Worm (Caenorhabditis elegans): ENCODE data around the gene srt-50.
A peak's percentile ranks its signal among the peaks of the same experiment; 100 is the strongest.

Gene srt-50

ce11 chrIV:15049288-15050094 is 25.0 kb upstream of the srt-50 start:
- no peak for TF ChIP-seq hlh-30 (tag; optimal IDR thresholded peaks at IDR 0.05; ENCODE audit: insufficient read depth)
- peak; percentile 98 for TF ChIP-seq nfya-1 (tag; optimal IDR thresholded peaks at IDR 0.05)
- no peak for TF ChIP-seq pag-3 (tag; optimal IDR thresholded peaks at IDR 0.05; ENCODE audit: borderline replicate concordance)

ce11 chrIV:15051045-15051444 is 23.4 kb upstream of the srt-50 start:
- TF ChIP-seq hlh-15 (tag; optimal IDR thresholded peaks at IDR 0.05) (no peak), syd-9 (tag; optimal IDR thresholded peaks at IDR 0.05) (no peak), gmeb-2 (tag; optimal IDR thresholded peaks at IDR 0.05) (no peak), zip-5 (tag; optimal IDR thresholded peaks at IDR 0.05) (no peak), K09A11.1 (tag; optimal IDR thresholded peaks at IDR 0.05; ENCODE audit: insufficient read depth) (no peak), eyg-1 (tag; optimal IDR thresholded peaks at IDR 0.05) (no peak), ahr-1 (tag; optimal IDR thresholded peaks at IDR 0.05) (no peak)

ce11 chrIV:15053271-15053670 is 21.2 kb upstream of the srt-50 start, which contains the start of gene srt-47:
TSS of gene srt-47 (minus strand) at chrIV:15053371.
- TF ChIP-seq fkh-6 (tag; optimal IDR thresholded peaks at IDR 0.05) (no peak), hlh-30 (tag; optimal IDR thresholded peaks at IDR 0.05; ENCODE audit: insufficient read depth) (no peak), unc-55 (GFP tag; optimal IDR thresholded peaks at IDR 0.05) (no peak), zip-5 (tag; optimal IDR thresholded peaks at IDR 0.05) (no peak), che-1 (tag; optimal IDR thresholded peaks at IDR 0.05) (no peak), elt-2 (tag; optimal IDR thresholded peaks at IDR 0.05) (no peak)

ce11 chrIV:15056081-15056586 is 18.4 kb upstream of the srt-50 start, which contains the start of gene Y41E3.19:
TSS of gene Y41E3.19 (plus strand) at chrIV:15056131.
- TF ChIP-seq hlh-13 (GFP tag; optimal IDR thresholded peaks at IDR 0.05): no peak
- TF ChIP-seq ceh-34 (tag; optimal IDR thresholded peaks at IDR 0.05): no peak

- TF ChIP-seq npax-4 (tag; optimal IDR thresholded peaks at IDR 0.05): no peak
- no peak for TF ChIP-seq fax-1 (tag; optimal IDR thresholded peaks at IDR 0.05)
- TF ChIP-seq unc-86 (tag; optimal IDR thresholded peaks at IDR 0.05): no peak
- no peak for TF ChIP-seq pag-3 (tag; optimal IDR thresholded peaks at IDR 0.05; ENCODE audit: borderline replicate concordance)
- TF ChIP-seq tbx-7 (tag; optimal IDR thresholded peaks at IDR 0.05): no peak
- TF ChIP-seq ceh-9 (tag; optimal IDR thresholded peaks at IDR 0.05): no peak
These were observed 16.5 kb upstream of the srt-50 start, which contains the start of gene Y41E3.13 for ce11 chrIV:15057994-15058393. TSS of gene Y41E3.13 (plus strand) at chrIV:15058294.

- TF ChIP-seq ceh-2 (tag; optimal IDR thresholded peaks at IDR 0.05) (no peak), unc-55 (GFP tag; optimal IDR thresholded peaks at IDR 0.05) (no peak), ceh-19 (GFP tag; optimal IDR thresholded peaks at IDR 0.05) (no peak), pax-1 (tag; optimal IDR thresholded peaks at IDR 0.05) (no peak), ama-1 (optimal IDR thresholded peaks at IDR 0.05) (no peak), mec-3 (tag; optimal IDR thresholded peaks at IDR 0.05; ENCODE audit: borderline replicate concordance) (no peak), eyg-1 (tag; optimal IDR thresholded peaks at IDR 0.05) (no peak), madf-2 (tag; optimal IDR thresholded peaks at IDR 0.05) (no peak), gmeb-2 (tag; optimal IDR thresholded peaks at IDR 0.05) (no peak), K02D7.2 (tag; optimal IDR thresholded peaks at IDR 0.05) (no peak)
These were observed 10.7 kb upstream of the srt-50 start for ce11 chrIV:15063789-15064188.

- no peak for TF ChIP-seq ceh-45 (GFP tag; IDR thresholded peaks at IDR 0.05)
- no peak for TF ChIP-seq pat-9 (tag; optimal IDR thresholded peaks at IDR 0.05)
- TF ChIP-seq ets-4 (tag; optimal IDR thresholded peaks at IDR 0.05): no peak
- no peak for TF ChIP-seq unc-42 (tag; optimal IDR thresholded peaks at IDR 0.05)
- no peak for TF ChIP-seq che-1 (tag; optimal IDR thresholded peaks at IDR 0.05)
- no peak for TF ChIP-seq hlh-15 (tag; optimal IDR thresholded peaks at IDR 0.05)
- TF ChIP-seq K02D7.2 (tag; optimal IDR thresholded peaks at IDR 0.05): no peak
- TF ChIP-seq ceh-18 (tag; optimal IDR thresholded peaks at IDR 0.05): no peak
- TF ChIP-seq lin-11 (tag; optimal IDR thresholded peaks at IDR 0.05): no peak
- no peak for TF ChIP-seq gmeb-2 (tag; optimal IDR thresholded peaks at IDR 0.05)
- TF ChIP-seq nhr-11 (tag; optimal IDR thresholded peaks at IDR 0.05): no peak
These were observed 8.8 kb upstream of the srt-50 start, which contains the start of gene Y41E3.18 for ce11 chrIV:15065653-15066052. TSS of gene Y41E3.18 (minus strand) at chrIV:15065753.

Data from whole organism, late embryonic.